Fruit fly (Drosophila melanogaster) whole organism: ENCODE measurements around the gene bnb.

Experiments
- CG8478 ChIP-seq: fragments of >200 bp; optimal IDR thresholded peaks from 2 replicates; lab custom pipeline; 2018; ENCODE audit warnings: inconsistent platforms
- Dll ChIP-seq: fragments of >200 bp; optimal IDR thresholded peaks from 2 replicates; lab custom pipeline; 2017
- EcR ChIP-seq, 2 experiments: fragments of >200 bp; optimal IDR thresholded peaks; 2 replicates each; lab custom pipeline; 2017; ENCODE audit warnings: missing biosample characterization in 2 of 2, missing genetic modification characterization in 2 of 2, missing genetic modification reagents in 2 of 2
- pan ChIP-seq: fragments of >200 bp; optimal IDR thresholded peaks from 2 replicates; lab custom pipeline; 2017
- psq ChIP-seq: fragments of >200 bp; optimal IDR thresholded peaks from 2 replicates; lab custom pipeline; 2017
- usp ChIP-seq: fragments of >200 bp; optimal IDR thresholded peaks from 2 replicates; lab custom pipeline; 2017; ENCODE audit warnings: missing biosample characterization, missing genetic modification characterization, mixed read lengths

The bnb gene

DNA sequence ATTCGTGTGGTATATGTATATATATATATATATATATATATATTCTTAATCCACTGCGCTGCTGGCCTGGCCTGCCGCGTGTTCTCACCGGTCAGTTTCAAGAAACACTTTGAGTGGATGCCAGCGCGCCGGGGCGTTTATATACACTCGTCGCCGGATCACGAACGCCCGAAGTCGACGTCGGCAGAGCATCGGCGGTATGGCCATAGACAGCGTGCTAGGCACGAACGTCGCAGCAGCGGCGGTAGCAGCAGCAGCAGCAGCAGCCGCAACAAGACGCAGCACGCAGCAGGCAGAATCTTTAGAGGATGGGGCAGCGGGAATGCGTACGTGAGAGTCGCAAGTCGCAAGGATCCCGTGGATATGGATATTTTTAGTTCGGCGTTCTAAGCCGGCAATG, at the start of gene bnb:
Gene bnb, minus strand, starts transcription at position 121 of the 400 bp plus-strand sequence.
- TF ChIP-seq Dll (lab: Kevin White, UChicago) (no peak), psq (lab: Kevin White, UChicago) (no peak)

DNA sequence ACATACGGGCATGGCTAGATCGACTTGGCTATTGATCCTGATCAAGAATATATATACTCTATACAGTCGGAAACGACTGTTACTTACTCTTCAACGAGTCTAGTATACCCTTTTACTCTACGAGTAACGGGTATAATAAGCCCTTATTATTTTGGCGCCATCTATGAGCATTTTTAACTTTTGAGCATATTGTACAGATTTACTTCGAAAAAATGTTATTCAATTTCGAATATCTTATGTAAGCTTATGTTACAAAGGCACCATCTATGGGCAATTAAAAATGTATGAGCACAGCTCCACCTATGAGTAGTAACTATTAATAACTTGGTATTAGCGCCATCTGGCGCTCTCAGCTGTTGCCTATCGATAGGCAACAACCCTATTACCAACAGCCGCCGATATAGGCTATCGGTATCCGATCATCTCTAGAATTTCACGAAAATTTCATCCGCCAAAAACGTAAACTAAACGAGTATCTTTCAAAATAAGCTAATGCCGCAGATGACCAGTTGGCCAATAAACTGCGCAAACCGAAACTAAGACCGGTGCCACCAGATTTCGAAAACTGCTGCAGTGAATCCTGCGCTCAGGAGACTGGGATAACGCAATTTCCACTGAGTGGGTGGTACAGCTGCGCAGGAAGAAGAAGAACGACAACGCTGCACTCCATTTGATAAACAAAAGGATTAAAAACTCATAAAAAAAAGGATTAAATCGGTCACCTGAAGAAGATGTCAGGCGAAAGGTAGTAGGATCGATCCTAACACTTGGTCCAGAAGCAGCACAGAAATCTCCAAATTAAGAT, 45.9 kb upstream of the bnb start, which contains the start of gene htk:
Gene htk, plus strand, starts transcription at position 435 of the 805 bp plus-strand sequence.
- TF ChIP-seq pan (lab: Kevin White, UChicago) (no peak), psq (lab: Kevin White, UChicago) (no peak)

DNA sequence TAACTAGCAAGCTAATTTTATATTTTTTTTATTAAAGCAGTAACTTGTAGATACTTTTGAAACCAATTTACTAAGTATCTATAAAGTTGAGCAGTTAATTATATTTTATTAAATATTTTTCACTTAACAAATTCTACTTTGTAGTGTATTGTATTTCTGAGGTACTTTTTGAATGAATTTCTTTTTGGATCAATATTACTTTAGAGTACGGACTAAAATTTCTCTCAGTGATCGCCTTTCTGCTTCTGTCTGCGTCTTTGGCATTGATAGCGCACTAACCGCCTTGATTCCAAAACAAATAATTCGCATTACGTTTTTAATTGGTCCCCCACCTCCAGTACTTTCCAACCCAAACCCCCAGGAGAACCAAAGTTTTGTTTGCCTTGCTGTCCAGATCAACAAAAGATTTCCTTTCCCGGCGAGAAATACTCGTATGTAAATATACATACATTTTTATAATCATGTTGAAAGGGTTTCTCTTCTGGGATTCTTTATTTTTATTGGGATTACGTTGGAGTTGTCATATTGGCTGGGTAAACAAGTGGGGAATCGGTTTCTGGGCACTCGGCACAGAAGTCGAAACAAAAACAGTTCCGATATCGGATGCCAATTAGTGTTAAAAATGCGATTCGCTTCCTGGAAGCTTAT, 41.6 kb upstream of the bnb start:
- TF ChIP-seq EcR (GFP tag; optimal IDR thresholded peaks at IDR 0.05; lab: Kevin White, UChicago) (no peak), Dll (lab: Kevin White, UChicago) (no peak), pan (lab: Kevin White, UChicago) (no peak), CG8478 (lab: Kevin White, UChicago) (no peak), usp (GFP tag; lab: Kevin White, UChicago) (no peak), psq (lab: Kevin White, UChicago) (no peak)

DNA sequence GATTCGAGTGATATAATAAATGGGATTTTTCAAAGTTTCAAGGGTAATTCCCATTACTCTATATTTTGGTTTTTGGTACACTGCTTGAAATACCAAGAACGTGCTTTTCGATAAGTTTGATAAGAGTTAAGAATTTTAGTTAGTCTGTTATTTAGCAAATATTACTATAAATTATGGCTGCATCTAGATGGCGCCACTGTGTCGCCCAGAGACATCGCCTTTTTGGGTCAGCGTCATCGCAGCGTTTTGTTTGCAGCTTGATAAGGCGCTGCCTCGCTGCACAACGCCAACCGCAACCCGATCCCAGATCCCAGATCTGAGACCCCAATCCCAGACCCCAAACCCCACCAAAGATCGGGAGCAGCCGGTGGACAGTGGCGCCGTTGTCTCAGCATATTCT, 41.0 kb upstream of the bnb start:
- TF ChIP-seq usp (GFP tag; lab: Kevin White, UChicago), result no peak

DNA sequence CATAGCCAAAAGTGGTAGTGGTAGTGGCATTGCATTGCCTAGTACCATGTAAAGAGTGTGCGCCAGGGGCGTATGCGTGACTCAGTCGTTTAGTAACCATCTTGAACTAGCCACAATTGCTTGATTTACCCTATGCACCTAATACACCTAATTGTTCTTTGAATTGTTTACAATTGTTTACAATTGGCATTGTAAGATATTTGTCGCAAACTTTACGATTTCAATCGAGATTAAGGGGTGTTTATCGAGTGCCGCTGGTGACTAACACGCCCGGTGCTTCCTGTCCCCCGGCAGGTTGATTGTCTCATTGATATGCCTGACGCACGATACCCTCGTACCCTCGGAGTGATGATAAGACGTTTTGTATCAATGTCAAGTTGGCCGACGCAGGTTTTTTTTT, 39.6 kb upstream of the bnb start:
- TF ChIP-seq CG8478 (lab: Kevin White, UChicago) (no peak), pan (lab: Kevin White, UChicago) (no peak), EcR (GFP tag; optimal IDR thresholded peaks at IDR 0.05; lab: Kevin White, UChicago) (no peak), Dll (lab: Kevin White, UChicago) (no peak), usp (GFP tag; lab: Kevin White, UChicago) (no peak), psq (lab: Kevin White, UChicago) (no peak)

DNA sequence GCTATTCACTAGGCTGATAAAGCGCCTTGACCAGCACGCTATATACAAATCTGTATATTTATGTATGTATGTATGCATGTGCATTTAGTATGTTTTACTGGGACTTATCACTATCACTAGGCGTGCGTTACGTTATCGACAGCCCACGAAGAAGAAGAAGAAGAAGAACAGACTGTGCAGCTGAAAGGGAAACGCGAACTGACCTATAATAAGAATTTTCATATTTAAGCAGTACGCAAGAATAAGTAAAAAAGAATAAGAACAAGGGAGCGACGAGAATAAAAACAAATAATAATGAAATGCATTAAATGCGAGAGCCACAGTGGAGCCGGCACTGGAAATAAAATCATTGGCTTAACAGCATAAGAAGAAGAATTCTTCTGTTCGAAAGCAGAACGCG, 38.8 kb upstream of the bnb start:
- TF ChIP-seq CG8478 (lab: Kevin White, UChicago) (no peak), EcR (GFP tag; optimal IDR thresholded peaks at IDR 0.05; lab: Kevin White, UChicago) (no peak)

DNA sequence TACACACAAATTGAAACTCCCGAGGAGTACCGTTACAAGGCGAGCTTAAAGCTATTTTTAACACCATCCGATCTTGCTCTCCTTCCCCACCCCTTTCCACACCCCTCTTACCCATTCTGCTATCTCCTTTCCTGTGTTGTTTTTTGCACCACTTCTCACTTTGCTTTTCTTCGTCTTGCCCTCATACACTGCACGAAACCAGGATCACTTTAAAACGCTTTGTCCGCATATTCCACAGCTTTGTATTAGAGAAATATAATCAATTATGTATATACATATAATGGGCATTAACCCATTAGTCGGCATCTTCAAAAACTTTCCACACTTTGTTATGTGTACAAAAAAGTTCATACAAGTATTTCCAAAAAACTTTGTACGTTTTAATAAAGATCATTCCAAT, 38.0 kb upstream of the bnb start:
- TF ChIP-seq EcR (GFP tag; optimal IDR thresholded peaks at IDR 0.05; lab: Kevin White, UChicago), result no peak
- TF ChIP-seq CG8478 (lab: Kevin White, UChicago), result no peak
- no peak for TF ChIP-seq Dll (lab: Kevin White, UChicago)
- TF ChIP-seq psq (lab: Kevin White, UChicago), result no peak
- TF ChIP-seq usp (GFP tag; lab: Kevin White, UChicago), result no peak
- TF ChIP-seq pan (lab: Kevin White, UChicago), result no peak

DNA sequence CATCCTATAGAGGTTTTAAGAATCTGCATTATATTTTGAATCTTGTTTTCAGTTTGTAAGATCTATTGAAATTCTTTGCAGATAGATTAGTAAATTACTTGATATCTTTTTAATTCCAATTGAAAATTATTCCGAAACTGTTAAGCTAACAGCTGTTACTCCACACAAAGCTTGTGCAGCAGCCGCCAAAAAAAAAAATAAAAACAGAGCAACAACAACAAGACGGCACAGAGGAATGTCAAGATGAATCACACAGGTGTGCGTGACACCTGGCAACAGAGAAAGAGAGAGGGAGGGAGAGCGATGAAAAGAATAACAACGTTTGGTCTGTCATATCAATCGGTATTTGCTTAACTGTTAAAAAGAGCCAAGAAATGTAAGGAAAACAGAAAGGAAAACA, 37.5 kb upstream of the bnb start:
- TF ChIP-seq EcR (GFP tag; optimal IDR thresholded peaks at IDR 0.05; lab: Kevin White, UChicago) (no peak), usp (GFP tag; lab: Kevin White, UChicago) (no peak), CG8478 (lab: Kevin White, UChicago) (no peak), pan (lab: Kevin White, UChicago) (no peak), psq (lab: Kevin White, UChicago) (no peak), Dll (lab: Kevin White, UChicago) (no peak)

DNA sequence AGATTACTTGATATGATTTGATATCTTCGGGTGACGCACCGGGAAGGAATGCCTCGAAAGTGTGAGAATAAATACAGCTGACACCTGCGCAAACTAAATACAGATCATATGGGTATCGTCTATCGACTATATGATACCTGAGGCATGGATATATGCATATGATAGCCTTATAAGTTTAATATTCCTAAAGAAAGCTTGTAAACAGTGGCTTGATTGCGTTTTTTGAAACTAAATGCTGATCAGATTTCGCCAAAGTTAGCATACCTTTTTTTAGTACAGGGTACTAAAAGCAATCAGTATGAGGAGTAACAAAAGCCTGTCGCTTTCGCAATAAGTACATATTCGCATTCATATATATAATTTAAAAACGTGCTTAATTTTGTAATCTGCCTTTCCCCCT, 36.9 kb upstream of the bnb start:
- TF ChIP-seq pan (lab: Kevin White, UChicago) (peak; percentile 83), Dll (lab: Kevin White, UChicago) (no peak)

DNA sequence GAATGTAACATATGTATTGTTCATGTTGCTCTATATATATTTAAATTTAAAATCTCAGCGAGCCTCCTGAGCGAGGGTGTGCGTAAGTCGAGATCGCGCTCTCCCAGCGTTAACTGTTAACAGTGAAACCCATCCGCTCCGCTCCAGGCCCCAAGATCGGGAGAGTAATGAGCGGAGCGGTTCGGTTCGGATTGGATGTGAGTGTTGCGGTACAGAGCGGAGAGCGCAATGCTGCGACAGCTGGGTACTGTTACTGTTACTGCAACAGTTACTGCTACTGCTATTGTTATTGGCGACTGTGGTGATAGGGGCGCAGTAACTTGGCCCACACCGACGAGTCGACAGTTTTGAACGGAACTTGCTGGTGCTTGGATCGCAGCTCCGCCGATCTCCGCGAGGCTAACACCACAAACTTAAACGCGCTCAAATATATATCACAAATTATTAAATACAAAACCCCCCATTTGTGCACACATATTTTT, 34.9 kb upstream of the bnb start, which contains the start of gene Pvf1:
Gene Pvf1, plus strand, starts transcription at position 312 of the 482 bp plus-strand sequence.
- TF ChIP-seq psq (lab: Kevin White, UChicago) (no peak), CG8478 (lab: Kevin White, UChicago) (no peak), EcR (GFP tag; optimal IDR thresholded peaks at IDR 0.05; lab: Kevin White, UChicago) (no peak), usp (GFP tag; lab: Kevin White, UChicago) (no peak), pan (lab: Kevin White, UChicago) (peak; percentile 52), Dll (lab: Kevin White, UChicago) (peak; percentile 93)

DNA sequence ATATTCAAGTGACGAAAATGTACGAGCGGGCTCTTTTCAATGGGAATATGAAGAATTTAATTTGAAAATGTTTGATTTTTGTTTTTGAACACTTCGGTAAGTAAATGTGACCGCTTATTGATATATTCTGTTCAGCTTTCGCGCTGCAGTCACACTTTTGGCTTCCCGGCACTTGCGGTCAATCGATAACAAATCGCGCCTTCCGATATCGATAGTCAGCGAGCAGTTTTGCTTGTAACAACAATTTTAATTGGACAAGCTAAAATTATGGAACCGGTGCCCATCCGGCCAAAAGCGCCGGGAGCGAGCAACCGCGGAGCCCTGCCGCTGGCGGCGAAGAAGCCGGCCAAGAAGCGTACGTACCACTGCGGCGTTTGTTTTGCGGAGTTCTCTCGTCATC, 32.9 kb upstream of the bnb start, which contains the start of gene CG7101:
Gene CG7101, plus strand, starts transcription at position 196 of the 400 bp plus-strand sequence.
- TF ChIP-seq pan (lab: Kevin White, UChicago) (no peak), psq (lab: Kevin White, UChicago) (no peak), Dll (lab: Kevin White, UChicago) (no peak), CG8478 (lab: Kevin White, UChicago) (no peak), EcR (GFP tag; optimal IDR thresholded peaks at IDR 0.05; lab: Kevin White, UChicago) (no peak)

DNA sequence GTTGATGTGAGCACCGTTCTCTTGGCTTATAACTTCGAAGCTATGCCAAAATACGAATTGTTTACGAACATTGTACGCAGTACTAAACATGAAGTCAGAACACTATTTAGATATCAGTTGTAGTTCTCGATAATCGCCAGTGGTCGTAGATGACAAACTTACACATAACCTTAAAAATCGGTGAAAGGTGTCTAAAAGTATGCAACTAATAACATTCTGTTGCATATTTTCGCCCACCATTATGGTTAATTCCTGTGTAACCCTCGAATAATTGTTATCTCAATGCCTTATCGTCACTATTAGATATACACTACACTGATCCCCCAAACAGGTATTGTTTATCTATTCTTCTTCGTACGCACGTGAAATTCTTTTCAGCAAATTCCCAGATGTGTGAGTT, 17.5 kb upstream of the bnb start:
- TF ChIP-seq Dll (lab: Kevin White, UChicago) (no peak), usp (GFP tag; lab: Kevin White, UChicago) (no peak)
